Worm (Caenorhabditis elegans): ENCODE results near the gene ckr-2.

ckr-2 gene

ce11 chrIII:1987693-1988092 is 33.7 kb downstream of the ckr-2 start, which contains the start of gene Y39A3B.8:
TSS of gene Y39A3B.8 (plus strand) at chrIII:1987993.
- TF ChIP-seq lsy-2 (tag; optimal IDR thresholded peaks at IDR 0.05) (no peak), mab-5 (tag; optimal IDR thresholded peaks at IDR 0.05) (no peak), ceh-43 (GFP tag; optimal IDR thresholded peaks at IDR 0.05) (no peak), nhr-2 (tag; optimal IDR thresholded peaks at IDR 0.05) (no peak), unc-39 (tag; optimal IDR thresholded peaks at IDR 0.05) (no peak), lin-13 (tag; optimal IDR thresholded peaks at IDR 0.05) (no peak), drap-1 (GFP tag; optimal IDR thresholded peaks at IDR 0.05) (no peak), nhr-28 (tag; optimal IDR thresholded peaks at IDR 0.05) (no peak), zip-8 (tag; optimal IDR thresholded peaks at IDR 0.05) (no peak), ceh-39 (tag; optimal IDR thresholded peaks at IDR 0.05) (no peak), cnd-1 (tag; optimal IDR thresholded peaks at IDR 0.05) (no peak), nhr-237 (tag; optimal IDR thresholded peaks at IDR 0.05) (no peak), sptf-1 (tag; optimal IDR thresholded peaks at IDR 0.05) (no peak), ces-1 (GFP tag; optimal IDR thresholded peaks at IDR 0.05) (no peak), sem-2 (GFP tag; optimal IDR thresholded peaks at IDR 0.05) (no peak), nhr-12 (tag; optimal IDR thresholded peaks at IDR 0.05) (no peak), unc-120 (tag; optimal IDR thresholded peaks at IDR 0.05; ENCODE audit: poor library complexity, severe bottlenecking) (no peak), ham-2 (GFP tag; optimal IDR thresholded peaks at IDR 0.05) (no peak), blmp-1 (tag; optimal IDR thresholded peaks at IDR 0.05) (no peak), elt-3 (tag; optimal IDR thresholded peaks at IDR 0.05) (no peak)

DNA sequence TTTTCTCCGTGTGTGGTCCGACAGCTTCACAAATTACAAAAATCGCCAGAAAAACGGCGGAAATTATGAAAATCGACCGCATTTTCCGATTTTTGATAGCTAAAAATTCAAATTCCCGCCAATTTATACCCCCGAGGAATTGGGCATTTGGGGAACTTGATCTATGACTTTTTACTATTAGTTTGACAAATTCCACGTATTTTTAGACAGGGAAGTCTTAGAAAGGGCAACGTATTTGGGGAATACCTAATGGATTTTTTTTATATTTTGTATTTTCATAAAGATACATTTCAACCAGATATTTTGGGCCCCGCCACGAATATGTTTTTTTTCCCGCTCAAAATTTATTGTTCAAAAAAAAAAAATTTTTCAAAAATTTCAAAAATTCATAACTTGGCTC is 36.5 kb downstream of the ckr-2 start, which contains the start of gene Y39A3B.7:
Gene Y39A3B.7 (minus strand): TSS at position 101 of the 400 bp plus-strand sequence.
- TF ChIP-seq pha-4 (tag; optimal IDR thresholded peaks at IDR 0.05), result no peak
- TF ChIP-seq mls-2 (tag; optimal IDR thresholded peaks at IDR 0.05), result no peak
- TF ChIP-seq nhr-237 (tag; optimal IDR thresholded peaks at IDR 0.05), result no peak
- no peak for TF ChIP-seq lin-13 (tag; optimal IDR thresholded peaks at IDR 0.05)
- TF ChIP-seq flh-1 (GFP tag; optimal IDR thresholded peaks at IDR 0.05), result no peak
- no peak for TF ChIP-seq mep-1 (tag; optimal IDR thresholded peaks at IDR 0.05)
- no peak for TF ChIP-seq elt-3 (tag; optimal IDR thresholded peaks at IDR 0.05)
- TF ChIP-seq nhr-2 (tag; optimal IDR thresholded peaks at IDR 0.05), result no peak
- TF ChIP-seq unc-120 (tag; optimal IDR thresholded peaks at IDR 0.05; ENCODE audit: poor library complexity, severe bottlenecking), result no peak

DNA sequence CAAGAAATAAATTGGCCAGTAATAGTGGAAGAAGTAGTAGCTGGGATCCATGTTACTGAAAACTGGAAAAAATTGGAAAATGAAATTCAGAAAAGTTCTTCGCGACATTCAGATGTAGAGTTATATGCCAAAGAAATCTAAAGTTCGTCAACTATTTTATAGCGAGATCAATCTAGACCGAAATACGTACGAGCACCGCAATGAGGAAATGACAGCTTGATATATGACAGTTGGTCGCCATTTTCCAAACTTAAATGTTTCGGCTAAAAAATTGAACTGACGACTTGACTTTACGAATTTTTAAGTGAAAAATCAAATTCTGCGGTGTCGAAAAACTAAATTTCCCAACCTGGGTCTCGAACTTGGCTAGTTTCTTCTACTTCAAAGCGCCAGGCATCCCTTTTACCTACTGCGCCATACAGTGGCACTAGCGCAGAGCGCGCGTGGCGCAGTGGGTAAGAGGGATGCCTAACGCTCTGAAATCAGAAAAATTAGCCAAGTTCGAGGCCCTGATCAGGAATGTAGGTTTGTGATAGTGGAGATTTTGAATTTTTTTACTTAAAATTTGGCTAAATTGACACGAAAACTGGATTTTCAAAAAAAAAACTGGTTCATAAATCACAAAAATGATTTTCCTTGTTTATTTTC is 38.7 kb downstream of the ckr-2 start, which contains the start of gene srd-66:
Gene srd-66 (minus strand): TSS at position 51 of the 648 bp plus-strand sequence.
- no peak for TF ChIP-seq snpc-4 (tag; optimal IDR thresholded peaks at IDR 0.05)
- no peak for TF ChIP-seq ham-2 (GFP tag; optimal IDR thresholded peaks at IDR 0.05)
- TF ChIP-seq nhr-237 (tag; optimal IDR thresholded peaks at IDR 0.05), result no peak
- TF ChIP-seq ztf-11 (tag; optimal IDR thresholded peaks at IDR 0.05), result no peak
- no peak for TF ChIP-seq lin-32 (GFP tag; optimal IDR thresholded peaks at IDR 0.05)
- no peak for TF ChIP-seq tbx-8 (GFP tag; optimal IDR thresholded peaks at IDR 0.05)
- no peak for TF ChIP-seq ces-1 (GFP tag; optimal IDR thresholded peaks at IDR 0.05)
- no peak for TF ChIP-seq pha-4 (tag; optimal IDR thresholded peaks at IDR 0.05)
- no peak for TF ChIP-seq ceh-43 (GFP tag; optimal IDR thresholded peaks at IDR 0.05)
- no peak for TF ChIP-seq nhr-2 (tag; optimal IDR thresholded peaks at IDR 0.05)
- no peak for TF ChIP-seq bed-3 (GFP tag; optimal IDR thresholded peaks at IDR 0.05)
- TF ChIP-seq blmp-1 (tag; optimal IDR thresholded peaks at IDR 0.05), result no peak
- TF ChIP-seq elt-1 (tag; optimal IDR thresholded peaks at IDR 0.05; ENCODE audit: borderline replicate concordance, insufficient read depth), result no peak

- TF ChIP-seq unc-39 (tag; optimal IDR thresholded peaks at IDR 0.05) (no peak), unc-120 (tag; optimal IDR thresholded peaks at IDR 0.05; ENCODE audit: poor library complexity, severe bottlenecking) (no peak), snpc-4 (tag; optimal IDR thresholded peaks at IDR 0.05) (no peak), unc-62 (GFP tag; optimal IDR thresholded peaks at IDR 0.05) (no peak), ceh-83 (GFP tag; optimal IDR thresholded peaks at IDR 0.05) (no peak), tbx-8 (GFP tag; optimal IDR thresholded peaks at IDR 0.05) (no peak), elt-1 (tag; optimal IDR thresholded peaks at IDR 0.05; ENCODE audit: borderline replicate concordance, insufficient read depth) (no peak), mep-1 (tag; optimal IDR thresholded peaks at IDR 0.05) (no peak), cnd-1 (tag; optimal IDR thresholded peaks at IDR 0.05) (no peak), lin-32 (GFP tag; optimal IDR thresholded peaks at IDR 0.05) (no peak), elt-3 (tag; optimal IDR thresholded peaks at IDR 0.05) (no peak), sptf-1 (tag; optimal IDR thresholded peaks at IDR 0.05) (no peak), lsy-2 (tag; optimal IDR thresholded peaks at IDR 0.05) (no peak), nhr-12 (tag; optimal IDR thresholded peaks at IDR 0.05) (no peak), ces-1 (GFP tag; optimal IDR thresholded peaks at IDR 0.05) (no peak), drap-1 (GFP tag; optimal IDR thresholded peaks at IDR 0.05) (no peak), ham-2 (GFP tag; optimal IDR thresholded peaks at IDR 0.05) (no peak), hlh-1 (tag; optimal IDR thresholded peaks at IDR 0.05) (no peak)
These were observed 39.9 kb downstream of the ckr-2 start for ce11 chrIII:1981467-1981866.

Data from whole organism, mixed stage, embryonic.